Fruit fly (Drosophila melanogaster): ENCODE data around the gene CG15546.

CG15546 gene

DNA sequence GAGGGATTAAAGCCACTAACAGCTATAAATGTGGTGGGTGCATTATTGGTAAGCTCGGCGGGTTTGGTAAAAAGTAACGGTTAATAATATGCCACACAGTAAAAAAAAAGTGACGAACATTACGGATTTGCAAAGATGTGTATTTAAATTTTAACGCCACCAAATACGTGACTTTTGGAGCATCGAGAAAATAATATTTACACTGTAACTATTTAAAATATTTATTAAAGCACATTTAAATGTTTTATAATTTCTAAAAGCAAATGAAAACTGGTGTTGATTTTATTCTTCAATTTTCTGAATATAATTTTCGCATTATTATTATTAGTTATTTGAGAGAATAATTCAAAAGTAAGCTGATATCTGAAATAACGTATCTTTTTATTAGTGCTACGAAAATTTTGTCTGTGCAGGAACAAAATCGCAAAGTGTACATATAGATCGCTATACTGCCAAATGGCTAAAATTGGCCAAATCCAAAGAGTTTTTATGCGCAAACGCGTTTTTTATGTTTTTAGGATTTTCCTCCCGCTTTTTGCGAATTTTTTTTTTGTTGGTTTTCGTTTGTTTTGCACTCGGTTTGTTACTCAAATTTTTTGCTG is 47.5 kb downstream of the CG15546 start:
- no peak for TF ChIP-seq CTCF (optimal IDR thresholded peaks at IDR 0.05)
- no peak for TF ChIP-seq CG8478 (optimal IDR thresholded peaks at IDR 0.05)

DNA sequence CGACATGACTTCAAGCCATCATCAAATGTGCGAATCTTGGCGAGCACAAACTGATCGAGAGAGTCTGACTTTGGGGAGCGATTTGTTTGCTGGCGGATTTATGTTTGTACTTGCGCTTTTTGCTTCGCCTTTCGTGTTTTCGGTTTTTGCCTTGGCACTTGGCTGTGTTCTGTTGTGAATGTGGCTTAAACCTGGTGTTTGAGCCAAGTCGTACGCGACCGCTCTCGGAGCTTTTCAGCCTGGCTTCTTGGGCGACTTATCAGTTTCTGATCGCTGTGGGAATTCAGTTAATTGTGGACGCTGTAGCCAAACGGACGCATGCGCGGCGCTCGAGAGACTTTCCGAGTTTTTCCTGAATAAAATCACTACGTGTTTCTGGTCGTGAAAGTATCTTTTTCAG is 48.4 kb downstream of the CG15546 start, which contains the start of gene CG15544:
CG15544 (plus strand) TSS at position 276 of the 400 bp plus-strand sequence.
- TF ChIP-seq CG8478 (optimal IDR thresholded peaks at IDR 0.05) (no peak), CTCF (optimal IDR thresholded peaks at IDR 0.05) (no peak)

Data from S2 (cell line).